Worm (Caenorhabditis elegans) whole organism, mixed stage, embryonic: ENCODE data around the gene fbxc-32.

Experiments
- bed-3 ChIP-seq: fragments of 200-800 bp; sonication (Bioruptor generic); optimal IDR thresholded peaks from 3 replicates; lab custom pipeline; 2018; ENCODE audit warnings: mild to moderate bottlenecking, missing genetic modification characterization, moderate library complexity, missing compliant biosample characterization
- ceh-39 ChIP-seq: fragments of 150-350 bp; optimal IDR thresholded peaks from 2 replicates; lab custom pipeline; 2014; ENCODE audit warnings: missing biosample characterization, missing genetic modification characterization
- lin-13 ChIP-seq: fragments of 150-350 bp; optimal IDR thresholded peaks from 2 replicates; lab custom pipeline; 2014; ENCODE audit warnings: missing biosample characterization, missing genetic modification characterization
- nhr-237 ChIP-seq: fragments of 150-350 bp; optimal IDR thresholded peaks from 2 replicates; lab custom pipeline; 2014; ENCODE audit warnings: missing biosample characterization, missing genetic modification characterization

DNA sequence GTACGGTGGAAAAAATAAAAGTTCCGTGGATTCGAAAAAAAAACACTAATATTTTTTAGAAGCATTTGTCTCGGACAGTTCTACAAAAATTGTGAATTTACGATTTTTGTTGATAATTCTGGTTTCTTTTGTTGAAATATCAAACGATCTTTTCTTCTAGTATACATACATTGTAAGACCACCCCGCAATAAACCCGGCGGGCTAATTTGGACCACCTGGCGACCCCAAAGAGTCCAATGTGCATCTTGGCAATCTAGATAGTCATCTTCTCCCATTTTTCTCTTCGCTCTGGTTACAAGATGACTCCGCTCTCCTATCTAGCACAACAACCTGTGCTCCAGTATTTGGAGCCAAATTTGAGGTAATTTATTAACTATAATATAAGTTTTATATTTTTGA, 32.2 kb downstream of the fbxc-32 start, which contains the start of gene fbxc-29:
- TF ChIP-seq ceh-39 (tag; lab: Kevin White, UChicago): no peak
- no peak for TF ChIP-seq bed-3 (GFP tag; lab: Kevin White, UChicago)
- TF ChIP-seq nhr-237 (tag; lab: Kevin White, UChicago): no peak
- TF ChIP-seq lin-13 (tag; lab: Kevin White, UChicago): no peak
